Worm (Caenorhabditis elegans) whole organism, early embryonic: ENCODE data around the gene F13E9.11.

ENCODE experiments used
- B0310.2 ChIP-seq: sonication (generic microtip); optimal IDR thresholded peaks from 2 replicates; lab custom pipeline; 2016; ENCODE audit warnings: mild to moderate bottlenecking, missing genetic modification characterization, missing compliant biosample characterization
- F13C5.2 ChIP-seq: sonication (generic microtip); optimal IDR thresholded peaks from 2 replicates; lab custom pipeline; 2017; ENCODE audit warnings: mild to moderate bottlenecking, missing genetic modification characterization, inconsistent platforms, missing compliant biosample characterization
- aly-1 ChIP-seq: sonication (generic microtip); optimal IDR thresholded peaks from 2 replicates; lab custom pipeline; 2016; ENCODE audit warnings: missing genetic modification characterization, missing compliant biosample characterization
- ama-1 ChIP-seq: fragments of 150-350 bp; optimal IDR thresholded peaks from 2 replicates; lab custom pipeline; 2014
- ceh-13 ChIP-seq: fragments of 200-800 bp; sonication (Bioruptor generic); optimal IDR thresholded peaks from 2 replicates; lab custom pipeline; 2018; ENCODE audit warnings: mild to moderate bottlenecking, missing genetic modification characterization, missing compliant biosample characterization
- ceh-36 ChIP-seq: sonication (generic microtip); optimal IDR thresholded peaks from 2 replicates; lab custom pipeline; 2016; ENCODE audit warnings: missing genetic modification characterization, inconsistent platforms, missing compliant biosample characterization
- ets-7 ChIP-seq: sonication (generic microtip); optimal IDR thresholded peaks from 2 replicates; lab custom pipeline; 2016; ENCODE audit warnings: missing genotype, missing genetic modification characterization, missing compliant biosample characterization
- flt-1 ChIP-seq: fragments of 200-800 bp; sonication (Bioruptor generic); IDR thresholded peaks from 2 replicates; pipeline ENCODE4 v1.3.6; 2022; ENCODE audit warnings: missing genetic modification characterization, missing compliant biosample characterization
- hmbx-1 ChIP-seq: sonication (generic microtip); optimal IDR thresholded peaks from 2 replicates; lab custom pipeline; 2016; ENCODE audit warnings: mild to moderate bottlenecking, missing genetic modification characterization, missing compliant biosample characterization
- hmg-4 ChIP-seq: fragments of 200-800 bp; sonication (Bioruptor generic); optimal IDR thresholded peaks from 2 replicates; lab custom pipeline; 2018; ENCODE audit warnings: mild to moderate bottlenecking, missing genetic modification characterization, missing compliant biosample characterization
- hnd-1 ChIP-seq: sonication (generic microtip); optimal IDR thresholded peaks from 2 replicates; lab custom pipeline; 2016; ENCODE audit warnings: missing genetic modification characterization, missing compliant biosample characterization
- pes-1 ChIP-seq: fragments of 200-800 bp; sonication (Bioruptor generic); IDR thresholded peaks from 2 replicates; pipeline ENCODE4 v1.3.6; 2022; ENCODE audit warnings: missing genetic modification reagents, missing genetic modification characterization, missing compliant biosample characterization
- scrt-1 ChIP-seq: fragments of 200-800 bp; sonication (Bioruptor generic); IDR thresholded peaks from 2 replicates; pipeline ENCODE4 v1.3.6; 2022; ENCODE audit warnings: missing genetic modification characterization, missing compliant biosample characterization
- sea-1 ChIP-seq: fragments of 200-800 bp; sonication (Bioruptor generic); conservative IDR thresholded peaks from 2 replicates; pipeline ENCODE4 v1.3.6; 2022; ENCODE audit warnings: missing genetic modification characterization, missing compliant biosample characterization
- tbx-11 ChIP-seq: fragments of 200-800 bp; sonication (Bioruptor generic); IDR thresholded peaks from 2 replicates; pipeline ENCODE4 v1.3.6; 2022; ENCODE audit warnings: missing genetic modification characterization, missing compliant biosample characterization
- tbx-37 ChIP-seq: fragments of 200-800 bp; sonication (Bioruptor generic); conservative IDR thresholded peaks from 2 replicates; pipeline ENCODE4 v1.3.6; 2022; ENCODE audit warnings: missing genetic modification reagents, missing genetic modification characterization, missing compliant biosample characterization
- tra-4 ChIP-seq: sonication (generic microtip); optimal IDR thresholded peaks from 2 replicates; lab custom pipeline; 2017; ENCODE audit warnings: missing genetic modification characterization, missing compliant biosample characterization

Gene F13E9.11

DNA sequence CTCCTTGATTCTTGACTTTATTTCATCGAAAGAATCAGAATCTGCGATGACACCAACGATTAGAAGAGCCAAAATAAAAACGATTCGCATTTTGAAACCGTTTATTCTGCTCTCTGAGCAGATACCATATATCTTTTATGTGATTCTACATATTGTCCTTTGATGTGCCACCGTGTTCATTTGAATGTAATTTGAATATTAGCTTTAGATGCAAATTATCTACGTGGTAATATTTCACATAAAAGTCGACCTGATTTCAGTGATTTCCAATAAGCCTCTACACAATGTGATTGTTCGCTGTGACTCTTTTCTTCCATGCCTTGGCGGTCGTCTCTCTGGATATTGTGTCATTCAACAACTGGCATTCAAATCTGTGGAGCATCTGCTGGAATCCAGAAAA is 30.2 kb upstream of the F13E9.11 start, which contains the start of the genes F13E9.9 and F13E9.19:
TSS of gene F13E9.9 (minus strand) at position 101 of the 400 bp plus-strand sequence.
TSS of gene F13E9.19 (plus strand) at position 316 of the 400 bp plus-strand sequence.
- no peak for TF ChIP-seq sea-1 (GFP tag; lab: Robert Waterston, UW)
- TF ChIP-seq ceh-13 (GFP tag; lab: Kevin White, UChicago) = no peak
- no peak for TF ChIP-seq B0310.2 (tag; lab: Kevin White, UChicago)
- TF ChIP-seq pes-1 = no peak
- TF ChIP-seq ets-7 = no peak
- TF ChIP-seq hnd-1 (tag; lab: Kevin White, UChicago) = no peak
- no peak for TF ChIP-seq hmg-4 (GFP tag; lab: Kevin White, UChicago)

DNA sequence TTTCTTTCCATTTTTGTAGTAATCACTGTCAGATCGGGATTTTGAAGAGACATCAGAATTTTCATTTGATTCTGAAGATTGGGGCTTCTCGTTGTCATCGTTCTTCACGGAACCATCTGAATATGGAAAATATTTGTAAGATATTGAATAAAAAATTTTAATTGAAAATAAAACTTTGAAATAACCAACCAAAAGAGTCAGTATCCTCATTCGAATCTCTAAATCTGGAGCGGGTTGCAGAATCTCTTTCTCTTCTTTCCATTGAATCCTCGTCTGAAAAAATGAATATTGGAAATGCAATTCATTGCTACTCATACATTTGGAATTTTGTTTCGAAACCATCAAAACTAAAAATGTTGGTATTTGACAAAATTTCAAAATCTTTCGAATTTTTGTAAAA is 29.2 kb upstream of the F13E9.11 start:
- TF ChIP-seq ets-7 (no peak), hmbx-1 (tag; lab: Kevin White, UChicago) (no peak), pes-1 (no peak), aly-1 (no peak), tbx-37 (no peak), ceh-36 (tag; lab: Kevin White, UChicago) (no peak), hmg-4 (GFP tag; lab: Kevin White, UChicago) (no peak)

- TF ChIP-seq ceh-13 (GFP tag; lab: Kevin White, UChicago) (no peak), flt-1 (GFP tag; lab: Robert Waterston, UW) (no peak), hmbx-1 (tag; lab: Kevin White, UChicago) (no peak), hmg-4 (GFP tag; lab: Kevin White, UChicago) (no peak), pes-1 (no peak), tra-4 (no peak), ama-1 (lab: Kevin White, UChicago) (no peak), ceh-36 (tag; lab: Kevin White, UChicago) (no peak), ets-7 (no peak), tbx-11 (GFP tag; lab: Robert Waterston, UW) (no peak), B0310.2 (tag; lab: Kevin White, UChicago) (no peak), sea-1 (GFP tag; lab: Robert Waterston, UW) (no peak), aly-1 (no peak), hnd-1 (tag; lab: Kevin White, UChicago) (no peak), scrt-1 (GFP tag; lab: Robert Waterston, UW) (no peak), F13C5.2 (no peak), tbx-37 (no peak)
Measured at ce11 chrIV:10896512-10896911, 27.6 kb upstream of the F13E9.11 start, which contains the start of gene srlf-13. TSS of gene srlf-13 (minus strand) at chrIV:10896612.

- TF ChIP-seq scrt-1 (GFP tag; lab: Robert Waterston, UW) = no peak
- TF ChIP-seq B0310.2 (tag; lab: Kevin White, UChicago) = no peak
Measured at ce11 chrIV:10894255-10894654, 25.3 kb upstream of the F13E9.11 start, which contains the start of gene srlf-14. TSS of gene srlf-14 (minus strand) at chrIV:10894355.

DNA sequence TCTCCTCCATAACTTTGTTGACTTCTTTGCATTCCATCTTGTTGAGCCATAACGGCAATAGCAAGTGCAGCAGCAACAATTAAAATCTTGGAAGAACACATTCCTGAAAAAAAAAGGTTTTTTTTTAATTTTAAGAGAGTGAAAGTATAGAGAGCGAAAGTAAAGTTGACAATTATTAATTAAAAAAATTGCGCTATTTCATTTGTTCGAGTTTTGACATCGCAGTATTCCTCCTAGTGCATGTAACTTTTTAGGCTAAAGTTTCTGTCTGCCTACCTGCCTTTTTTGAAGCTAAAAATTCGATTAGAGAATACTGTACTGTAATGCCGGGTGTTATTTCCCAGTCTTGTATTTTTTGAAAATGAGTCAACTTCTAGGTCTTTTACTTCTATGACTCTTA is 23.1 kb upstream of the F13E9.11 start, which contains the start of gene srlf-12:
TSS of gene srlf-12 (minus strand) at position 101 of the 400 bp plus-strand sequence.
- no peak for TF ChIP-seq sea-1 (GFP tag; lab: Robert Waterston, UW)
- TF ChIP-seq tra-4 = no peak
- TF ChIP-seq hnd-1 (tag; lab: Kevin White, UChicago) = no peak
- no peak for TF ChIP-seq pes-1
- no peak for TF ChIP-seq ceh-36 (tag; lab: Kevin White, UChicago)

DNA sequence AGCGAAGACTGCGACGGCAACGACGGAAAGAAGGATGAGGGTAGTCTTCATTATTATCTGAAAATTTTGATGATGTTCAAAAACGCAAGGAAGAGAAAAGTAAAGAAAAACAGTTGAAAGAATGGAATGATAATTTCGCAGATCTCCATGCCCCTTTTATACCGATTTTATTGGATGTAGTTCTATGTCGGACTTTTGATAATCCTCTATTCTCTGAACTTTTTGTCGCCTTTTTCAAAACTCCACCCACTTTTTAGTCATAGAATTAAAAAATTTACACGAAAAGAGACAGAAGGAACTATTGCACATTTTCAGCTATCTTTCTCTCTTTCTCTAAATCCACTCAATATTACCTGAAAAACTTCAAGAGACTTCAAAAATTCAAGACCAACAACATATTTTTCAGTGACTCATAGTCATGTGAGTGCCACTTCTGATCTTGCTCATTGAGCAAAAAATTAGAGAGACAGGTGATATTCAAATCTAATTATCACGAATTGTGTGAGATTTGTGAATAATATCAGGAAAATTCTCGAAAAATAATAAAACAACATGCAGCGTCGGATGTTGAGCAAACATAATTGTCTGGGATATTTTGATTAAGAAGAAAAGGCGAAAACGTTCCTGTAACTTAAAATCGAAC is 21.0 kb upstream of the F13E9.11 start, which contains the start of gene F13E9.15:
TSS of gene F13E9.15 (minus strand) at position 51 of the 643 bp plus-strand sequence.
- TF ChIP-seq flt-1 (GFP tag; lab: Robert Waterston, UW) (no peak), pes-1 (no peak), ceh-13 (GFP tag; lab: Kevin White, UChicago) (no peak), tbx-11 (GFP tag; lab: Robert Waterston, UW) (no peak), hmg-4 (GFP tag; lab: Kevin White, UChicago) (no peak), hmbx-1 (tag; lab: Kevin White, UChicago) (no peak)

- TF ChIP-seq hnd-1 (tag; lab: Kevin White, UChicago) (no peak), hmg-4 (GFP tag; lab: Kevin White, UChicago) (no peak), pes-1 (no peak), aly-1 (no peak), tra-4 (no peak), ceh-36 (tag; lab: Kevin White, UChicago) (no peak), tbx-11 (GFP tag; lab: Robert Waterston, UW) (no peak), flt-1 (GFP tag; lab: Robert Waterston, UW) (no peak), scrt-1 (GFP tag; lab: Robert Waterston, UW) (no peak), F13C5.2 (no peak), B0310.2 (tag; lab: Kevin White, UChicago) (no peak), tbx-37 (no peak), sea-1 (GFP tag; lab: Robert Waterston, UW) (no peak)
Measured at ce11 chrIV:10887285-10887684, 18.4 kb upstream of the F13E9.11 start, which contains the start of gene F13E9.16. TSS of gene F13E9.16 (minus strand) at chrIV:10887385.

- TF ChIP-seq ets-7 (no peak), tbx-37 (no peak), tra-4 (no peak), tbx-11 (GFP tag; lab: Robert Waterston, UW) (no peak), flt-1 (GFP tag; lab: Robert Waterston, UW) (no peak), pes-1 (no peak), scrt-1 (GFP tag; lab: Robert Waterston, UW) (no peak), hmbx-1 (tag; lab: Kevin White, UChicago) (no peak), ceh-36 (tag; lab: Kevin White, UChicago) (no peak), sea-1 (GFP tag; lab: Robert Waterston, UW) (no peak), B0310.2 (tag; lab: Kevin White, UChicago) (no peak), ama-1 (lab: Kevin White, UChicago) (no peak), ceh-13 (GFP tag; lab: Kevin White, UChicago) (no peak), aly-1 (no peak), hnd-1 (tag; lab: Kevin White, UChicago) (no peak)
Measured at ce11 chrIV:10885915-10886314, 17.0 kb upstream of the F13E9.11 start, which contains the start of gene srlf-11. TSS of gene srlf-11 (minus strand) at chrIV:10886015.
